Worm (Caenorhabditis elegans) whole organism, L2 larva: ENCODE results near the gene str-74.

Experiments used
- C34F6.9 ChIP-seq: fragments of 150-350 bp; optimal IDR thresholded peaks from 2 replicates; lab custom pipeline; 2014; ENCODE audit warnings: missing biosample characterization, missing genetic modification characterization
- F13H6.1 ChIP-seq: sonication (generic microtip); optimal IDR thresholded peaks from 2 replicates; lab custom pipeline; 2016; ENCODE audit warnings: missing genetic modification characterization, missing compliant biosample characterization
- R02D3.7 ChIP-seq: fragments of 150-350 bp; optimal IDR thresholded peaks from 2 replicates; lab custom pipeline; 2014; ENCODE audit warnings: missing biosample characterization, missing genetic modification characterization
- Y55F3AM.14 ChIP-seq: fragments of 200-800 bp; sonication (Bioruptor generic); optimal IDR thresholded peaks from 2 replicates; lab custom pipeline; 2018; ENCODE audit warnings: mild to moderate bottlenecking, missing genetic modification characterization, missing compliant biosample characterization
- ZK546.5 ChIP-seq: sonication (generic microtip); optimal IDR thresholded peaks from 2 replicates; lab custom pipeline; 2017; ENCODE audit warnings: missing biosample characterization, missing genetic modification characterization
- blmp-1 ChIP-seq: sonication (generic microtip); optimal IDR thresholded peaks from 2 replicates; lab custom pipeline; 2017; ENCODE audit warnings: missing genetic modification characterization, mild to moderate bottlenecking, missing compliant biosample characterization, antibody characterized with exemption, moderate library complexity; ENCODE audit not compliant: insufficient read depth
- ceh-16 ChIP-seq: fragments of 150-350 bp; optimal IDR thresholded peaks from 2 replicates; lab custom pipeline; 2014; ENCODE audit warnings: missing biosample characterization, missing genetic modification characterization
- ceh-82 ChIP-seq: fragments of 150-350 bp; optimal IDR thresholded peaks from 2 replicates; lab custom pipeline; 2014; ENCODE audit warnings: missing biosample characterization, missing genetic modification characterization
- egl-27 ChIP-seq: sonication (generic microtip); optimal IDR thresholded peaks from 3 replicates; lab custom pipeline; 2017; ENCODE audit warnings: missing biosample characterization, missing genetic modification reagents, missing genetic modification characterization
- elt-3 ChIP-seq: sonication (generic microtip); optimal IDR thresholded peaks from 2 replicates; lab custom pipeline; 2017; ENCODE audit warnings: missing biosample characterization, missing genetic modification characterization
- fos-1 ChIP-seq: fragments of 150-350 bp; optimal IDR thresholded peaks from 2 replicates; lab custom pipeline; 2014; ENCODE audit warnings: missing biosample characterization, missing genetic modification characterization
- gmeb-1 ChIP-seq: fragments of 150-350 bp; optimal IDR thresholded peaks from 2 replicates; lab custom pipeline; 2014; ENCODE audit warnings: missing biosample characterization, missing genetic modification characterization
- lsy-2 ChIP-seq, 2 experiments: fragments of 150-350 bp in 1 of 2; sonication (generic microtip) in 1 of 2; optimal IDR thresholded peaks; 2 replicates each; lab custom pipeline; 2014 to 2017; ENCODE audit warnings: missing biosample characterization in 2 of 2, missing genetic modification characterization in 2 of 2
- mab-5 ChIP-seq: fragments of 150-350 bp; optimal IDR thresholded peaks from 2 replicates; lab custom pipeline; 2014; ENCODE audit warnings: missing biosample characterization, missing genetic modification characterization
- mdl-1 ChIP-seq, 2 experiments: fragments of 150-350 bp in 1 of 2; sonication (generic microtip) in 1 of 2; optimal IDR thresholded peaks; 2 replicates each; lab custom pipeline; 2017; ENCODE audit warnings: missing biosample characterization in 2 of 2, missing genetic modification characterization in 2 of 2
- nhr-10 ChIP-seq: sonication (generic microtip); optimal IDR thresholded peaks from 2 replicates; lab custom pipeline; 2017; ENCODE audit warnings: missing biosample characterization, missing genetic modification characterization
- nhr-11 ChIP-seq: fragments of 150-350 bp; optimal IDR thresholded peaks from 2 replicates; lab custom pipeline; 2014; ENCODE audit warnings: missing biosample characterization, missing genetic modification characterization
- nhr-129 ChIP-seq: fragments of 150-350 bp; optimal IDR thresholded peaks from 2 replicates; lab custom pipeline; 2014; ENCODE audit warnings: missing biosample characterization, missing genetic modification characterization
- nhr-21 ChIP-seq: fragments of 150-350 bp; optimal IDR thresholded peaks from 2 replicates; lab custom pipeline; 2014; ENCODE audit warnings: missing biosample characterization, missing genetic modification characterization
- nhr-23 ChIP-seq: fragments of 150-350 bp; optimal IDR thresholded peaks from 2 replicates; lab custom pipeline; 2014; ENCODE audit warnings: missing biosample characterization, missing genetic modification reagents, missing genetic modification characterization
- nhr-25 ChIP-seq: fragments of 150-350 bp; sonication (generic microtip); optimal IDR thresholded peaks from 3 replicates; lab custom pipeline; 2014; ENCODE audit warnings: missing biosample characterization, missing genetic modification characterization
- nhr-6 ChIP-seq: fragments of 150-350 bp; optimal IDR thresholded peaks from 2 replicates; lab custom pipeline; 2014; ENCODE audit warnings: missing biosample characterization, missing genetic modification characterization
- peb-1 ChIP-seq: fragments of 150-350 bp; optimal IDR thresholded peaks from 2 replicates; lab custom pipeline; 2014; ENCODE audit warnings: missing biosample characterization, missing genetic modification characterization
- sma-3 ChIP-seq: sonication (generic microtip); optimal IDR thresholded peaks from 2 replicates; lab custom pipeline; 2016; ENCODE audit warnings: missing genetic modification reagents, missing genetic modification characterization, missing compliant biosample characterization
- unc-39 ChIP-seq: fragments of 150-350 bp; optimal IDR thresholded peaks from 2 replicates; lab custom pipeline; 2014; ENCODE audit warnings: missing biosample characterization, missing genetic modification characterization
- unc-55 ChIP-seq: fragments of 150-350 bp; sonication (generic microtip); optimal IDR thresholded peaks from 3 replicates; lab custom pipeline; 2014; ENCODE audit warnings: missing biosample characterization, missing genetic modification reagents, missing genetic modification characterization
- unc-62 ChIP-seq: fragments of 150-350 bp; optimal IDR thresholded peaks from 2 replicates; lab custom pipeline; 2014; ENCODE audit warnings: missing biosample characterization, missing genetic modification reagents, missing genetic modification characterization
- zag-1 ChIP-seq: fragments of 150-350 bp; optimal IDR thresholded peaks from 2 replicates; lab custom pipeline; 2014; ENCODE audit warnings: missing biosample characterization, missing genetic modification characterization
- ztf-1 ChIP-seq: fragments of 200-800 bp; sonication (Bioruptor generic); conservative IDR thresholded peaks from 2 replicates; pipeline ENCODE4 v1.3.6; 2022; ENCODE audit warnings: missing genetic modification characterization, missing compliant biosample characterization
- ztf-11 ChIP-seq: sonication (generic microtip); optimal IDR thresholded peaks from 2 replicates; lab custom pipeline; 2017; ENCODE audit warnings: missing biosample characterization, missing genetic modification characterization

Gene str-74

DNA sequence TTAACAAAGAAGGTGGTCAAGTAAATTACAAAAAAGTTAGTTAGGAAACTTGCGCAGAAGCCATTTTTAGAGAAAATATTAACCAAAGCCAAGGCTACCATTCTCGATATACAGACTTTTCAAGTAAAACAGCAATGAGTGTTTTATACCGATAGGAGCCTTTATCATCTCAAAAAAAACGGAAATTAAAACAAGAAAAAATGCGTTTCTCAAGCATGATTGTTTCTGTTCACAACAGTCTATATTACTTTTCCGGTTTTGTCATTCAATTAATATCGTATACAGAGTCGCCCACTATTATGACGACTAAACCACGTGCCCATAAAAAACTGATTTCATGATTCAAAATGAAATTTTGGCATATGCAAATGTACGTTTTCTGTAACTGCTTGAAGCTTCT, at the start of gene str-74:
Gene str-74 (minus strand): TSS at position 101 of the 400 bp plus-strand sequence.
- TF ChIP-seq elt-3 (tag; lab: Kevin White, UChicago), result no peak
- no peak for TF ChIP-seq peb-1 (tag; lab: Kevin White, UChicago)
- no peak for TF ChIP-seq egl-27 (tag; lab: Kevin White, UChicago)
- no peak for TF ChIP-seq nhr-10 (tag; lab: Kevin White, UChicago)
- no peak for TF ChIP-seq nhr-11 (tag; lab: Kevin White, UChicago)
- TF ChIP-seq unc-55 (GFP tag; lab: Kevin White, UChicago), result no peak
- TF ChIP-seq nhr-6 (tag; lab: Kevin White, UChicago), result no peak
- TF ChIP-seq F13H6.1, result no peak
- TF ChIP-seq ztf-1 (GFP tag; lab: Robert Waterston, UW), result no peak
- TF ChIP-seq ZK546.5 (tag; lab: Kevin White, UChicago), result no peak
- no peak for TF ChIP-seq sma-3 (GFP tag; lab: Kevin White, UChicago)
- TF ChIP-seq nhr-129 (tag; lab: Kevin White, UChicago), result no peak
- TF ChIP-seq nhr-23 (tag; lab: Kevin White, UChicago), result no peak
- TF ChIP-seq, all 48 proteins: peak for 0

DNA sequence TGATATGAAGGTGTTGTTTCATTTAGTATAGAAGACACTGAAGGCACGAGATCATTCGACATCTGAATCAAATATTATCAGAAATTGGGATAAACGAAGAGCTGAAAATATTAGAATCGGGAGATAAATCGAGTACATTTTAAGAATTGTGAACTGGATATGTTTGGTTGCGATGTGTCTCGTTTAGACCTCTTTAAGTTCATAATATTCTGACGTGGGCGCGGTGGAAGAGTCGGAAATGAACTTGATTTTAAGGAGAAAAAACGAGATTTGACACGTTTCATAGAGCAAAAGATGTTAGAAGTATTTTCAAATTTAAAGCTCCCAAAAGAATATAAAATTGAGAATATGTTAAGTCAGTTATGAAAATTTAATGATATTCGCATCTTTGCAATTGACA, 44.8 kb upstream of the str-74 start, which contains the start of gene npr-6:
Gene npr-6 (minus strand): TSS at position 101 of the 400 bp plus-strand sequence.
- TF ChIP-seq unc-55 (GFP tag; lab: Kevin White, UChicago) (no peak), Y55F3AM.14 (no peak), ceh-16 (tag; lab: Kevin White, UChicago) (no peak), gmeb-1 (tag; lab: Kevin White, UChicago) (no peak), mab-5 (tag; lab: Kevin White, UChicago) (no peak), nhr-25 (tag; lab: Kevin White, UChicago) (no peak), zag-1 (tag; lab: Kevin White, UChicago) (no peak), F13H6.1 (no peak), blmp-1 (tag; lab: Kevin White, UChicago) (no peak), ceh-82 (tag; lab: Kevin White, UChicago) (no peak), ztf-1 (GFP tag; lab: Robert Waterston, UW) (no peak), egl-27 (tag; lab: Kevin White, UChicago) (no peak), R02D3.7 (tag; lab: Kevin White, UChicago) (no peak), unc-62 (GFP tag; lab: Kevin White, UChicago) (no peak), ZK546.5 (tag; lab: Kevin White, UChicago) (no peak), lsy-2 (tag; optimal IDR thresholded peaks at IDR 0.05; lab: Kevin White, UChicago) (no peak), ztf-11 (tag; lab: Kevin White, UChicago) (no peak), fos-1 (no peak), nhr-21 (tag; lab: Kevin White, UChicago) (no peak), C34F6.9 (tag; lab: Kevin White, UChicago) (no peak)

DNA sequence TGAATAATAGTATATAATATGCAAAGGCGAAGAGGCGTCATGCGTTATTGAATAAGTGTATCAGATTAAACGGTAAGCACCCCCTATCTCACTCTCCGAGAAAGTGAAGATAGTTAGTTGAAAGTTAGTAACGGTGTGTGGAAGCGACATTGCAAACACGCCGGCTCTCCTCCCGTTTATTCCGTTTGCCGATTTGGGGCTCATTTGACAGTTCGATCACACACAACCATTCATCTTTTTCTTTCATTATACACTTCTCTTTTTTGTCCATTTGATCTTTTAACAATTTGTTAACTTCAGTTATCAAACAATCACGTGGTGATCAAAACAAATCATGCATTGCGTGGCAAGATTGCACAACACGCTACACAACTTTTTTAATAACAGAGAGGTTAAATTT, 38.5 kb upstream of the str-74 start, which contains the start of gene slc-9B.1:
Gene slc-9B.1 (plus strand): TSS at position 301 of the 400 bp plus-strand sequence.
- no peak for TF ChIP-seq nhr-6 (tag; lab: Kevin White, UChicago)
- no peak for TF ChIP-seq unc-62 (GFP tag; lab: Kevin White, UChicago)
- no peak for TF ChIP-seq unc-39

DNA sequence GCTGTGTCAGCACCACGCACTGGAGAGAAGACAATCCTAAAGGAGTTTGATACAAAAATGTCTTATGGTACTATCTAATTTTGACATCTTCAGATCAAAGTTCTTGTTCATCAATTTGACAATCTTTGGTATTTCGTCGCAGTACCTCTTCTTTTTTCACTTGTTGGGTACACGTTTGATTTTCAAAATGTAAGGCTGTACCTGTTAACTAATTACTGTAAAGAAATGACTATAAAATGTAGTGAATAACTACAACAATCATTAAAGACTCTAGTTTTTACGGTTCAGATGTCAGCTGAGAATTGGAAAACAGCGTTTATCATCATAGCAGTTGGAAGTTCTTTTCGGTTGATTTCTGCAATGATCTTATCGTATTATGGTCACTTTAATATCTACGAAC, 36.3 kb upstream of the str-74 start:
- TF ChIP-seq Y55F3AM.14, result no peak

DNA sequence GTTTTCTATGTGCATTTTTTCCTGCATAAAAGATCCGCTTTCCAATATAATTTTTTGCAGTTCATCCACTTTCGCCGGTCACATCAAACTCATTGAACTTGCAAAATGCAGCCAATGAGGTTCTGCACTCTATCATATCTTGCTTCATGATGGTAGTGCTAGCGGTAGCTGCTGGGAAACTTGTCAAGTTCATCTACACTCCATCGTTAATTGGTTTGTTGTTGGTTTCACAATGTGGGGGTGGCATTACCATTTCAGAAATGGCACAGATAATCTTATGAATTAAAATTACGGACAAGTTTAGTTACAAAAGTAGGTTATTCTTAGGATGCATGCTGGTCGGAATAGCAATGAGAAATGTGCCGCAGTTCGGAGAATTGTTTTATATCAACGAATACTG, 33.6 kb upstream of the str-74 start:
- TF ChIP-seq egl-27 (tag; lab: Kevin White, UChicago), result no peak

DNA sequence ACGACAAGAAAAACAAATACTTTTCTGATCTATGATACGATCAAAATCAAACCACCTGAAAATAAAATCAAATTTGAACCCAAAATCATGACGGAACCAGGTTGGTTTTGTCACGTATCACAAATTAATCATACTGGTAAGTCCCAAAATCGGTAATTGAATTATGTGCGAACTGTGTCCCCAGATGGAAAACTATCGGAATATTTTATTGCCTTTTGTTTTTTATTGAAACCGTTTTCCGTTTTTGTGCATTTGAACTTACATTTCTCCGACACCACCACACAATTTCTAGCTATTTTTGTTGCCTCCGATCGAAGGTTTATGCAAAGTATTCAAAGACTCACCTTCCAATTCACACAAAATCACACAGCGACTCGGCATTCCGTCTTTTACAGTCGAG, 32.6 kb upstream of the str-74 start, which contains the start of gene F41E7.2:
Gene F41E7.2 (plus strand): TSS at position 301 of the 400 bp plus-strand sequence.
- TF ChIP-seq peb-1 (tag; lab: Kevin White, UChicago), result no peak
- no peak for TF ChIP-seq mdl-1 (tag; optimal IDR thresholded peaks at IDR 0.05; lab: Kevin White, UChicago)
- no peak for TF ChIP-seq nhr-21 (tag; lab: Kevin White, UChicago)
- no peak for TF ChIP-seq unc-62 (GFP tag; lab: Kevin White, UChicago)
